Fruit fly (Drosophila melanogaster) whole organism, embryonic: ENCODE results near the gene odd.

ENCODE experiments used
- CG10431 ChIP-seq: fragments of 200-800 bp; sonication (Bioruptor generic); optimal IDR thresholded peaks from 3 replicates; lab custom pipeline; 2018; ENCODE audit warnings: missing biosample characterization, mild to moderate bottlenecking, missing genetic modification characterization
- CG11398 ChIP-seq: fragments of 200-800 bp; sonication (Bioruptor generic); optimal IDR thresholded peaks from 2 replicates; lab custom pipeline; 2016; ENCODE audit warnings: missing biosample characterization, missing genetic modification characterization
- CG1233 ChIP-seq: fragments of 200-800 bp; sonication (Bioruptor generic); optimal IDR thresholded peaks from 4 replicates; lab custom pipeline; 2018; ENCODE audit warnings: missing biosample characterization, mild to moderate bottlenecking, missing genetic modification characterization
- CG13894 ChIP-seq: fragments of 200-800 bp; sonication (Bioruptor generic); optimal IDR thresholded peaks from 3 replicates; lab custom pipeline; 2018; ENCODE audit warnings: missing biosample characterization, mild to moderate bottlenecking, missing genetic modification characterization, moderate library complexity
- CG2116 ChIP-seq: fragments of 200-800 bp; sonication (Bioruptor generic); optimal IDR thresholded peaks from 3 replicates; lab custom pipeline; 2018; ENCODE audit warnings: missing biosample characterization, mild to moderate bottlenecking, missing genetic modification characterization
- CG30020 ChIP-seq: fragments of 200-800 bp; optimal IDR thresholded peaks from 2 replicates; lab custom pipeline; 2019; ENCODE audit warnings: missing biosample characterization, mild to moderate bottlenecking, missing genetic modification characterization, moderate library complexity
- CG30403 ChIP-seq: fragments of 200-800 bp; sonication (Bioruptor generic); optimal IDR thresholded peaks from 3 replicates; lab custom pipeline; 2016; ENCODE audit warnings: missing biosample characterization, missing genetic modification characterization
- CG3281 ChIP-seq: fragments of 200-800 bp; sonication (Bioruptor generic); optimal IDR thresholded peaks from 3 replicates; lab custom pipeline; 2017; ENCODE audit warnings: missing biosample characterization, mild to moderate bottlenecking, missing genetic modification characterization
- CG34422 ChIP-seq: fragments of 200-800 bp; sonication (Bioruptor generic); IDR thresholded peaks from 3 replicates; pipeline ENCODE4 v1.3.6; 2022; ENCODE audit warnings: missing biosample characterization, missing genetic modification characterization
- CG4282 ChIP-seq: fragments of 200-800 bp; sonication (Bioruptor generic); optimal IDR thresholded peaks from 2 replicates; lab custom pipeline; 2016; ENCODE audit warnings: missing biosample characterization, missing genetic modification characterization
- CG7987 ChIP-seq: fragments of 200-800 bp; sonication (Bioruptor generic); optimal IDR thresholded peaks from 2 replicates; lab custom pipeline; 2018; ENCODE audit warnings: missing biosample characterization, mild to moderate bottlenecking, missing genetic modification characterization, moderate library complexity
- Camta ChIP-seq: fragments of 200-800 bp; sonication (Bioruptor generic); optimal IDR thresholded peaks from 2 replicates; lab custom pipeline; 2016; ENCODE audit warnings: missing biosample characterization, missing genetic modification characterization
- CkIIα-i1 ChIP-seq: fragments of 200-800 bp; sonication (Bioruptor generic); IDR thresholded peaks from 2 replicates; pipeline ENCODE4 v1.3.6; 2022; ENCODE audit warnings: missing biosample characterization, missing genetic modification characterization
- D19A ChIP-seq: fragments of 200-800 bp; optimal IDR thresholded peaks from 3 replicates; lab custom pipeline; 2019; ENCODE audit warnings: missing biosample characterization, mild to moderate bottlenecking, missing genetic modification characterization, moderate library complexity
- Dp ChIP-seq: fragments of 200-800 bp; sonication (Bioruptor generic); optimal IDR thresholded peaks from 2 replicates; lab custom pipeline; 2018; ENCODE audit warnings: missing biosample characterization, mild to moderate bottlenecking, missing genetic modification characterization, moderate library complexity
- Eip74EF ChIP-seq, 2 experiments: fragments of 200-800 bp in 1 of 2; fragments of >200 bp in 1 of 2; sonication (Bioruptor generic) in 1 of 2; optimal IDR thresholded peaks; 2 replicates each; lab custom pipeline; 2017 to 2019; ENCODE audit warnings: missing biosample characterization in 2 of 2, missing genetic modification characterization in 2 of 2, mild to moderate bottlenecking in 1 of 2, moderate library complexity in 1 of 2
- Elba2 ChIP-seq: fragments of 200-800 bp; sonication (Bioruptor generic); optimal IDR thresholded peaks from 3 replicates; lab custom pipeline; 2016; ENCODE audit warnings: missing biosample characterization, missing genetic modification characterization
- Fer1 ChIP-seq: fragments of 200-800 bp; sonication (Bioruptor generic); optimal IDR thresholded peaks from 2 replicates; lab custom pipeline; 2017; ENCODE audit warnings: missing biosample characterization, mild to moderate bottlenecking, missing genetic modification characterization
- Hmx ChIP-seq: fragments of 200-800 bp; sonication (Bioruptor generic); optimal IDR thresholded peaks from 2 replicates; lab custom pipeline; 2016; ENCODE audit warnings: missing biosample characterization, missing genetic modification characterization
- Mad ChIP-seq: fragments of 200-800 bp; sonication (Bioruptor generic); optimal IDR thresholded peaks from 2 replicates; lab custom pipeline; 2016; ENCODE audit warnings: missing biosample characterization, missing genetic modification characterization
- Nf-YB ChIP-seq: fragments of 200-800 bp; sonication (Bioruptor generic); optimal IDR thresholded peaks from 3 replicates; lab custom pipeline; 2019; ENCODE audit warnings: missing biosample characterization, mild to moderate bottlenecking, missing genetic modification characterization, moderate library complexity
- Nf-YC ChIP-seq: fragments of 200-800 bp; optimal IDR thresholded peaks from 3 replicates; lab custom pipeline; 2019; ENCODE audit warnings: missing biosample characterization, mild to moderate bottlenecking, missing genetic modification characterization, moderate library complexity
- Scr ChIP-seq: fragments of 200-800 bp; sonication (Bioruptor generic); IDR thresholded peaks from 2 replicates; pipeline ENCODE4 v1.3.6; 2022; ENCODE audit warnings: missing biosample characterization, missing genetic modification characterization; ENCODE audit not compliant: partially characterized antibody
- al ChIP-seq: fragments of 200-800 bp; sonication (Bioruptor generic); IDR thresholded peaks from 2 replicates; pipeline ENCODE4 v1.3.6; 2022; ENCODE audit warnings: missing biosample characterization, missing genetic modification characterization
- ash1 ChIP-seq: fragments of 200-800 bp; sonication (Bioruptor generic); optimal IDR thresholded peaks from 2 replicates; lab custom pipeline; 2018; ENCODE audit warnings: missing biosample characterization, mild to moderate bottlenecking, missing genetic modification characterization
- cg ChIP-seq: fragments of 200-800 bp; sonication (Bioruptor generic); optimal IDR thresholded peaks from 3 replicates; lab custom pipeline; 2019; ENCODE audit warnings: missing biosample characterization, mild to moderate bottlenecking, missing genetic modification characterization, moderate library complexity
- chm ChIP-seq: fragments of 200-800 bp; sonication (Bioruptor generic); IDR thresholded peaks from 2 replicates; pipeline ENCODE4 v1.3.6; 2022; ENCODE audit warnings: missing biosample characterization, missing genetic modification characterization
- crol ChIP-seq: fragments of 200-800 bp; sonication (Bioruptor generic); IDR thresholded peaks from 2 replicates; pipeline ENCODE4 v1.3.6; 2022; ENCODE audit warnings: missing biosample characterization, missing genetic modification characterization
- da ChIP-seq: fragments of 200-800 bp; sonication (Bioruptor generic); optimal IDR thresholded peaks from 2 replicates; lab custom pipeline; 2016; ENCODE audit warnings: missing biosample characterization, missing genetic modification characterization
- disco-r ChIP-seq: fragments of 200-800 bp; sonication (Bioruptor generic); optimal IDR thresholded peaks from 2 replicates; lab custom pipeline; 2016; ENCODE audit warnings: missing biosample characterization, missing genetic modification characterization
- grn ChIP-seq: fragments of 200-800 bp; sonication (Bioruptor generic); optimal IDR thresholded peaks from 3 replicates; lab custom pipeline; 2017; ENCODE audit warnings: missing biosample characterization, missing genetic modification characterization
- jing ChIP-seq: fragments of 200-800 bp; sonication (Bioruptor generic); optimal IDR thresholded peaks from 2 replicates; lab custom pipeline; 2018; ENCODE audit warnings: missing biosample characterization, mild to moderate bottlenecking, missing genetic modification characterization
- mld ChIP-seq: fragments of 200-800 bp; sonication (Bioruptor generic); IDR thresholded peaks from 3 replicates; pipeline ENCODE4 v1.3.6; 2022; ENCODE audit warnings: missing biosample characterization, missing genetic modification characterization; ENCODE audit not compliant: partially characterized antibody
- nerfin-1 ChIP-seq: fragments of 200-800 bp; sonication (Bioruptor generic); optimal IDR thresholded peaks from 3 replicates; lab custom pipeline; 2019; ENCODE audit warnings: missing biosample characterization, mild to moderate bottlenecking, missing genetic modification characterization, moderate library complexity
- nerfin-2 ChIP-seq: fragments of 200-800 bp; sonication (Bioruptor generic); IDR thresholded peaks from 2 replicates; pipeline ENCODE4 v1.3.6; 2022; ENCODE audit warnings: missing biosample characterization, missing genetic modification characterization; ENCODE audit not compliant: partially characterized antibody
- nom ChIP-seq: fragments of 200-800 bp; sonication (Bioruptor generic); optimal IDR thresholded peaks from 2 replicates; lab custom pipeline; 2017; ENCODE audit warnings: missing biosample characterization, missing genetic modification characterization, mild to moderate bottlenecking, moderate library complexity, missing genetic modification reagents
- pb ChIP-seq: fragments of 200-800 bp; sonication (Bioruptor generic); optimal IDR thresholded peaks from 3 replicates; lab custom pipeline; 2016; ENCODE audit warnings: missing biosample characterization, missing genetic modification characterization
- peb ChIP-seq: fragments of 200-800 bp; sonication (Bioruptor generic); IDR thresholded peaks from 2 replicates; pipeline ENCODE4 v1.3.6; 2022; ENCODE audit warnings: missing biosample characterization, missing genetic modification characterization
- pfk ChIP-seq: fragments of 200-800 bp; sonication (Bioruptor generic); optimal IDR thresholded peaks from 2 replicates; lab custom pipeline; 2018; ENCODE audit warnings: missing biosample characterization, mild to moderate bottlenecking, missing genetic modification characterization, moderate library complexity
- psq ChIP-seq: fragments of 200-800 bp; sonication (Bioruptor generic); optimal IDR thresholded peaks from 2 replicates; lab custom pipeline; 2017; ENCODE audit warnings: missing biosample characterization, missing genetic modification characterization
- sd ChIP-seq: fragments of 200-800 bp; sonication (Bioruptor generic); optimal IDR thresholded peaks from 3 replicates; lab custom pipeline; 2018; ENCODE audit warnings: missing biosample characterization, mild to moderate bottlenecking, missing genetic modification characterization, moderate library complexity
- sens ChIP-seq: fragments of 200-800 bp; sonication (Bioruptor generic); peaks from one replicate; lab custom pipeline; 2016; ENCODE audit warnings: missing biosample characterization, missing genetic modification characterization
- sens-2 ChIP-seq: fragments of 200-800 bp; sonication (Bioruptor generic); IDR thresholded peaks from 2 replicates; pipeline ENCODE4 v1.3.6; 2022; ENCODE audit warnings: missing biosample characterization, missing genetic modification characterization
- seq ChIP-seq: fragments of 200-800 bp; sonication (Bioruptor generic); IDR thresholded peaks from 2 replicates; pipeline ENCODE4 v1.3.6; 2022; ENCODE audit warnings: missing biosample characterization, missing genetic modification characterization
- sob ChIP-seq: fragments of 200-800 bp; sonication (Bioruptor generic); IDR thresholded peaks from 2 replicates; pipeline ENCODE4 v1.3.6; 2022; ENCODE audit warnings: missing biosample characterization, missing genetic modification characterization
- ssp ChIP-seq: fragments of 200-800 bp; sonication (Bioruptor generic); IDR thresholded peaks from 2 replicates; pipeline ENCODE4 v1.3.6; 2022; ENCODE audit warnings: missing biosample characterization, missing genetic modification characterization
- stwl ChIP-seq: fragments of 200-800 bp; sonication (Bioruptor generic); optimal IDR thresholded peaks from 3 replicates; lab custom pipeline; 2018; ENCODE audit warnings: missing biosample characterization, mild to moderate bottlenecking, missing genetic modification characterization, moderate library complexity

odd gene

DNA sequence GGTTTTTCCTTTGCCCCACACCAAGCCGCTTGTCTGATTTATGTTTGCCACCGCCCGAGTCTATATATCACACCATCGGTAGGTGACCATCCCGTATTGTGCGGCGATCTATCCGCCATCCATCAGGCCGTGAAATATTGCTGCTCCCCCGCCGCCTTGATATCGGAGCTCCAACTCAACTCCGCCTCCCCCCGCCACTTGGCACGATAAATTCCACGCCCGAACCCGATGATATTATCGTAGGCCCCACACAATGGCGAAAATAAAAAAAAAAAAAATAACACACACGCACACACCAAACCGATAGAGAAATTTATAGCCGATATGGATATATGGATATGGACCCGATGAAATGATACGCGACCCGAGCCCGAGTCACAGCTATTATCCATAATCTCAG is 15.8 kb downstream of the odd start (continued):
- TF ChIP-seq sob, result 0 out of 2 replicates have a peak, but pooled peaks have one; percentile 18
- peak; percentile 68 for TF ChIP-seq sd
- peak; percentile 59; the same call in 1 of the 2 replicates for TF ChIP-seq crol
- TF ChIP-seq sens-2 (GFP tag; lab: Robert Waterston, UW), result no peak
- TF ChIP-seq nerfin-1, result no peak
- TF ChIP-seq grn, result peak; percentile 45
- TF ChIP-seq CG13894 (tag; lab: Kevin White, UChicago), result peak; percentile 26
- TF ChIP-seq stwl (tag; lab: Kevin White, UChicago), result no peak
- TF ChIP-seq sens (GFP tag; lab: Kevin White, UChicago), result peak; percentile 17
- TF ChIP-seq CG11398 (GFP tag; lab: Kevin White, UChicago), result no peak
- TF ChIP-seq CkIIα-i1, result no peak
- no peak for TF ChIP-seq ash1 (GFP tag; lab: Kevin White, UChicago)
- TF ChIP-seq ssp (GFP tag; lab: Robert Waterston, UW), result no peak
- no peak for TF ChIP-seq mld (GFP tag; lab: Robert Waterston, UW)
- TF ChIP-seq CG4282 (GFP tag; lab: Kevin White, UChicago), result no peak
- no peak for TF ChIP-seq Hmx (GFP tag; lab: Kevin White, UChicago)
- no peak for TF ChIP-seq D19A

- peak; percentile 87 for TF ChIP-seq Nf-YB (GFP tag; lab: Kevin White, UChicago)
- TF ChIP-seq seq (GFP tag; lab: Robert Waterston, UW), result peak; percentile 7; the same call in 1 of the 2 replicates
- TF ChIP-seq Nf-YC (tag; lab: Kevin White, UChicago), result peak; percentile 65
- no peak for TF ChIP-seq disco-r (GFP tag; lab: Kevin White, UChicago)
Observed at dm6 chr2L:3588841-3589240, 17.7 kb downstream of the odd start.

DNA sequence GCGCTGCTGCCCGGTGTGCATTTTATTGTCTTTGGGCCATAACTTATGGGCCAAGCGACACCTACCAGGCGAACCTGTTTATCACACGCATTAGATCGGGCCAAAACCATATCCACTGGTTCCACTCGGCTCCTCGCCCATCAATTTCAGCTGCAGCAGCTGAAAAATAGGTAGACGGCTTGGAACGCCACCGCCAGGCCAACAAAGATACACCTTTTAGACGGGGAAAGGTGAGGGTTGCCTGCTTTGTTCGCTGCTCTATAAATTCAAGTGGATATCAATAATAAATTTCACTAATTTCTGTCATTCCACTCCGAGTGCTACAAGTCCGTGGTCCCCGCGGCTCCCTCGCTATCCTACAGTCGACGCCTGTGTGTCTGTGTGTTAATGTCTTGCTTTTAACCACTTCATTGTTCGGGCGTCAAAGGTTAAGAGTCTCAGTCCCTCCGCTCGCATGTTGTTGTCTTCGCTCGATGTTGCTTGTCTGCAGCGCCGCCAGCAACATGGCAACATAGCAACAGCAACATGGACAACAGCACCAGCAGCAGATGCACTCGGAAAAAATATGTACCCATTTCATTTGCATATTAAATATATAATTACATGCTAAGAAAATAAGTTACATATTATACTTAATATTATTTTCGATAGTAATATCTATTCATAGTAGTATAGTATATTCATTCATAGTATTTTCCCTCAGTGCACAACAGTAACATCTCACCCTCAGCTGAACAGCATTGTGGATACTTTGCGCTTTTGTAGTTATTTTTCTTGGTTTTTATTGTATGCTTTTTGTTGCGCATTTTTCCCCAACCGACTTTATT is 18.4 kb downstream of the odd start:
- TF ChIP-seq CG30403 (GFP tag; lab: Kevin White, UChicago) (peak; percentile 80), chm (GFP tag; lab: Robert Waterston, UW) (peak; percentile 52), CG34422 (peak; percentile 84), da (GFP tag; lab: Kevin White, UChicago) (no peak), Fer1 (GFP tag; lab: Kevin White, UChicago) (no peak), Camta (no peak), peb (GFP tag; lab: Robert Waterston, UW) (peak; percentile 68), Dp (GFP tag; lab: Kevin White, UChicago) (no peak), CG2116 (GFP tag; lab: Kevin White, UChicago) (peak; percentile 43), Scr (no peak), nom (GFP tag; lab: Kevin White, UChicago) (peak; percentile 56), pfk (no peak), CG7987 (GFP tag; lab: Kevin White, UChicago) (peak; percentile 34), pb (GFP tag; lab: Kevin White, UChicago) (no peak), jing (GFP tag; lab: Kevin White, UChicago) (peak; percentile 47), CG13894 (tag; lab: Kevin White, UChicago) (no peak), CkIIα-i1 (no peak), CG10431 (GFP tag; lab: Kevin White, UChicago) (peak; percentile 39), CG3281 (GFP tag; lab: Kevin White, UChicago) (no peak), Mad (no peak), Elba2 (GFP tag; lab: Kevin White, UChicago) (peak; percentile 50), Eip74EF (GFP tag; optimal IDR thresholded peaks at IDR 0.05; lab: Kevin White, UChicago) (peak in 1 of 2 experiments; percentile 79), al (GFP tag; lab: Robert Waterston, UW) (no peak), CG30020 (peak; percentile 52), psq (GFP tag; lab: Kevin White, UChicago) (peak; percentile 45), nerfin-2 (no peak), CG1233 (peak; percentile 82), cg (GFP tag; lab: Kevin White, UChicago) (peak; percentile 40)
